Worm (Caenorhabditis elegans) whole organism, L4 larva: Measurements from ENCODE around the gene D2023.1.

Source experiments
- ama-1 ChIP-seq: fragments of 150-350 bp; optimal IDR thresholded peaks from 2 replicates; lab custom pipeline; 2014; ENCODE audit warnings: inconsistent platforms, mixed read lengths
- dpl-1 ChIP-seq: fragments of 150-350 bp; optimal IDR thresholded peaks from 2 replicates; lab custom pipeline; 2014; ENCODE audit warnings: missing biosample characterization, missing genetic modification reagents, missing genetic modification characterization
- egl-43 ChIP-seq: fragments of 200-800 bp; sonication (Bioruptor generic); IDR thresholded peaks from 2 replicates; pipeline ENCODE4 v1.3.6; 2022; ENCODE audit warnings: missing genetic modification reagents, missing genetic modification characterization, missing compliant biosample characterization
- fkh-10 ChIP-seq: fragments of 150-350 bp; optimal IDR thresholded peaks from 2 replicates; lab custom pipeline; 2014; ENCODE audit warnings: missing biosample characterization, missing genetic modification reagents, missing genetic modification characterization
- fos-1 ChIP-seq: fragments of 150-350 bp; optimal IDR thresholded peaks from 2 replicates; lab custom pipeline; 2014; ENCODE audit warnings: missing biosample characterization, missing genetic modification characterization
- lin-15B ChIP-seq: fragments of 150-350 bp; sonication (generic microtip); optimal IDR thresholded peaks from 3 replicates; lab custom pipeline; 2014; ENCODE audit warnings: missing biosample characterization, missing genetic modification characterization
- snpc-4 ChIP-seq: fragments of 150-350 bp; optimal IDR thresholded peaks from 2 replicates; lab custom pipeline; 2014; ENCODE audit warnings: missing biosample characterization, missing genetic modification characterization
- ztf-11 ChIP-seq: fragments of 150-350 bp; optimal IDR thresholded peaks from 2 replicates; lab custom pipeline; 2014; ENCODE audit warnings: missing biosample characterization, missing genetic modification characterization

DNA sequence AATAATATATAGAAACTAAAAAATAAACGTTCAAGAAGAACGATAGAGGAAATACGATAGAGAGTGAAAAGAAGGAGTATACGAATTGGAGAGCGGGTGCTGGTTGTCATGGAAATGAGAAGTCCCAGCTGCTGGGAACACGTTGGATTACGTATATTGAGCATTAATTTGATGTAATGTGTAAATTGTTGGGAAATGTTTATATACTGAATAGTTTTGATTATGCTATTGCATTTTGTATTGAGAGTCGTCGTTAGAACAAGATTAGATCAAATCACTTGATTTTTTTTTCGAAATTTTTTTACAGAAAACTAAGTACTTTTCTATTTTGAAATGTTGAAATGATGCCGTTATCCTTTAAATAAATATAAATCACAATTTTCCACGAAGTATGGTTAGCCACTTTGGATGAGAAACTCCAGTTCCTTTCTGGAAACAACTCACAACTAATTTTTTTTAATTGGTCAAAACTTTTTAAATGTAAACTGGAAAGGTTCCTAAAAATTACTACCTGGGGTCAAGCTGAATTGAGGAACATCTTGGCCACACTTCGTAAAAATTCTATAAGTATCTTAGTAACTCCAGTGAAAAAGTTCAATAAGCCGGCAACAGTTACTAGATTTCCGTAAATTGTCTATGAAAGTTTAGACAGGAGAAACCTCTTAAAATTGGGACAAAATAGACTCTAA, 54.5 kb downstream of the D2023.1 start, which contains the start of gene nphp-4:
- no peak for TF ChIP-seq lin-15B (tag; lab: Kevin White, UChicago)
- no peak for TF ChIP-seq snpc-4
- TF ChIP-seq fos-1 (tag; lab: Kevin White, UChicago), result no peak
- no peak for TF ChIP-seq ztf-11 (tag; lab: Kevin White, UChicago)
- TF ChIP-seq egl-43, result no peak
- TF ChIP-seq fkh-10 (GFP tag; lab: Kevin White, UChicago), result no peak
- TF ChIP-seq ama-1 (lab: Kevin White, UChicago), result no peak
- no peak for TF ChIP-seq dpl-1 (GFP tag; lab: Kevin White, UChicago)
